Worm (Caenorhabditis elegans): ENCODE results near the gene acdh-2.
"Not testable (repeated sequence)": the region's sequence is repeated elsewhere in the genome, so short reads cannot be mapped to it uniquely, and the experiment has no call there.

The acdh-2 gene

ce11 chrII:5537078-5537477 is 10.2 kb downstream of the acdh-2 start:
- no peak for TF ChIP-seq ceh-18 (tag; optimal IDR thresholded peaks at IDR 0.05)

ce11 chrII:5534939-5535338 is 12.4 kb downstream of the acdh-2 start, which contains the start of gene hlh-25:
Gene hlh-25 (plus strand): TSS chrII:5535239.
- not testable (repeated sequence) for TF ChIP-seq unc-3 (GFP tag; conservative IDR thresholded peaks at IDR 0.05); unc-3 (tag; optimal IDR thresholded peaks at IDR 0.05); sox-4 (tag; optimal IDR thresholded peaks at IDR 0.05); sox-2 (GFP tag; IDR thresholded peaks at IDR 0.05)

ce11 chrII:5533642-5534041 is 13.7 kb downstream of the acdh-2 start, which contains the start of gene hlh-26:
Gene hlh-26 (minus strand): TSS chrII:5533742.
- TF ChIP-seq ceh-14 (tag; optimal IDR thresholded peaks at IDR 0.05) (no peak), zip-5 (tag; optimal IDR thresholded peaks at IDR 0.05) (no peak), lim-6 (tag; optimal IDR thresholded peaks at IDR 0.05) (no peak), hlh-6 (tag; optimal IDR thresholded peaks at IDR 0.05) (no peak), ceh-22 (tag; optimal IDR thresholded peaks at IDR 0.05) (no peak), ceh-19 (GFP tag; optimal IDR thresholded peaks at IDR 0.05) (no peak), unc-55 (GFP tag; optimal IDR thresholded peaks at IDR 0.05) (no peak), nhr-11 (tag; optimal IDR thresholded peaks at IDR 0.05) (no peak), ttx-3 (tag; optimal IDR thresholded peaks at IDR 0.05) (no peak), unc-3 (GFP tag; conservative IDR thresholded peaks at IDR 0.05) (no peak), unc-3 (tag; optimal IDR thresholded peaks at IDR 0.05) (no peak), syd-9 (tag; optimal IDR thresholded peaks at IDR 0.05) (no peak), pax-1 (tag; optimal IDR thresholded peaks at IDR 0.05) (no peak), mec-3 (tag; optimal IDR thresholded peaks at IDR 0.05; ENCODE audit: borderline replicate concordance) (no peak), hlh-13 (GFP tag; optimal IDR thresholded peaks at IDR 0.05) (no peak), ceh-31 (tag; optimal IDR thresholded peaks at IDR 0.05) (no peak)

ce11 chrII:5531855-5532328 is 15.4 kb downstream of the acdh-2 start, which contains the start of gene C17C3.9:
Gene C17C3.9 (minus strand): TSS chrII:5532278.
- TF ChIP-seq ceh-18 (tag; optimal IDR thresholded peaks at IDR 0.05): no peak
- no peak for TF ChIP-seq hlh-6 (tag; optimal IDR thresholded peaks at IDR 0.05)
- no peak for TF ChIP-seq ceh-34 (tag; optimal IDR thresholded peaks at IDR 0.05)
- TF ChIP-seq tbx-7 (tag; optimal IDR thresholded peaks at IDR 0.05): no peak
- TF ChIP-seq rnt-1 (tag; optimal IDR thresholded peaks at IDR 0.05): no peak
- no peak for TF ChIP-seq pha-2 (tag; optimal IDR thresholded peaks at IDR 0.05)

- no peak for TF ChIP-seq Y22D7AL.16 (tag; optimal IDR thresholded peaks at IDR 0.05)
- no peak for TF ChIP-seq nhr-11 (tag; optimal IDR thresholded peaks at IDR 0.05)
- no peak for TF ChIP-seq hlh-30 (tag; optimal IDR thresholded peaks at IDR 0.05; ENCODE audit: insufficient read depth)
- no peak for TF ChIP-seq pqm-1 (tag; optimal IDR thresholded peaks at IDR 0.05)
- no peak for TF ChIP-seq unc-86 (tag; optimal IDR thresholded peaks at IDR 0.05)
- TF ChIP-seq ceh-9 (tag; optimal IDR thresholded peaks at IDR 0.05): no peak
- no peak for TF ChIP-seq rnt-1 (tag; optimal IDR thresholded peaks at IDR 0.05)
- no peak for TF ChIP-seq ttx-3 (tag; optimal IDR thresholded peaks at IDR 0.05)
Measured at ce11 chrII:5527841-5528240, 19.5 kb downstream of the acdh-2 start, which contains the start of gene ZK177.1. Gene ZK177.1 (plus strand): TSS chrII:5528141.

ce11 chrII:5525297-5525696 is 22.0 kb downstream of the acdh-2 start, which contains the start of gene tbx-35:
Gene tbx-35 (minus strand): TSS chrII:5525397.
- TF ChIP-seq ets-4 (tag; optimal IDR thresholded peaks at IDR 0.05) (no peak), pha-4 (tag; optimal IDR thresholded peaks at IDR 0.05) (no peak), fkh-10 (GFP tag; optimal IDR thresholded peaks at IDR 0.05) (no peak), elt-4 (tag; optimal IDR thresholded peaks at IDR 0.05) (no peak), pag-3 (tag; optimal IDR thresholded peaks at IDR 0.05; ENCODE audit: borderline replicate concordance) (no peak), tbx-2 (tag; optimal IDR thresholded peaks at IDR 0.05) (no peak), gmeb-2 (tag; optimal IDR thresholded peaks at IDR 0.05) (no peak), K02D7.2 (tag; optimal IDR thresholded peaks at IDR 0.05) (no peak)
